Fruit fly (Drosophila melanogaster) whole organism, embryonic: ENCODE results near the gene eas.

ENCODE experiments used
- Asciz ChIP-seq: fragments of 200-800 bp; sonication (Bioruptor generic); optimal IDR thresholded peaks from 2 replicates; lab custom pipeline; 2017; ENCODE audit warnings: missing biosample characterization, mild to moderate bottlenecking, missing genetic modification characterization, missing genetic modification reagents
- BtbVII ChIP-seq: fragments of 200-800 bp; sonication (Bioruptor generic); optimal IDR thresholded peaks from 3 replicates; lab custom pipeline; 2017; ENCODE audit warnings: missing biosample characterization, mild to moderate bottlenecking, missing genetic modification characterization
- CG11696 ChIP-seq: fragments of 200-800 bp; sonication (Bioruptor generic); IDR thresholded peaks from 2 replicates; pipeline ENCODE4 v1.3.6; 2022; ENCODE audit warnings: missing biosample characterization, missing genetic modification characterization
- CG12104 ChIP-seq: fragments of 200-800 bp; sonication (Bioruptor generic); optimal IDR thresholded peaks from 3 replicates; lab custom pipeline; 2016; ENCODE audit warnings: missing biosample characterization, missing genetic modification characterization
- CG13296 ChIP-seq: fragments of 200-800 bp; sonication (Bioruptor generic); optimal IDR thresholded peaks from 3 replicates; lab custom pipeline; 2018; ENCODE audit warnings: missing biosample characterization, mild to moderate bottlenecking, missing genetic modification characterization
- CG1529 ChIP-seq: fragments of 200-800 bp; sonication (Bioruptor generic); optimal IDR thresholded peaks from 3 replicates; lab custom pipeline; 2018; ENCODE audit warnings: missing biosample characterization, missing genetic modification characterization
- CG15514 ChIP-seq: fragments of 200-800 bp; sonication (Bioruptor generic); optimal IDR thresholded peaks from 3 replicates; lab custom pipeline; 2017; ENCODE audit warnings: missing biosample characterization, missing genetic modification characterization, mild to moderate bottlenecking, moderate library complexity, missing genetic modification reagents
- CG17361 ChIP-seq: fragments of 200-800 bp; sonication (Bioruptor generic); IDR thresholded peaks from 3 replicates; pipeline ENCODE4 v1.3.6; 2022; ENCODE audit warnings: missing biosample characterization, missing genetic modification characterization
- CG17568 ChIP-seq: fragments of 200-800 bp; sonication (Bioruptor generic); optimal IDR thresholded peaks from 2 replicates; lab custom pipeline; 2018; ENCODE audit warnings: missing biosample characterization, mild to moderate bottlenecking, missing genetic modification characterization, moderate library complexity
- CG18599 ChIP-seq: fragments of 200-800 bp; sonication (Bioruptor generic); optimal IDR thresholded peaks from 3 replicates; lab custom pipeline; 2017; ENCODE audit warnings: missing biosample characterization, missing genetic modification characterization, mild to moderate bottlenecking, moderate library complexity, missing genetic modification reagents
- CG18619 ChIP-seq: fragments of 200-800 bp; sonication (Bioruptor generic); optimal IDR thresholded peaks from 3 replicates; lab custom pipeline; 2017; ENCODE audit warnings: missing biosample characterization, mild to moderate bottlenecking, missing genetic modification characterization
- CG2678 ChIP-seq: fragments of 200-800 bp; sonication (Bioruptor generic); optimal IDR thresholded peaks from 3 replicates; lab custom pipeline; 2019; ENCODE audit warnings: missing biosample characterization, mild to moderate bottlenecking, missing genetic modification characterization, moderate library complexity
- CG3065 ChIP-seq: fragments of 200-800 bp; sonication (Bioruptor generic); optimal IDR thresholded peaks from 2 replicates; lab custom pipeline; 2016; ENCODE audit warnings: missing biosample characterization, missing genetic modification characterization
- CG3163 ChIP-seq: fragments of 200-800 bp; sonication (Bioruptor generic); optimal IDR thresholded peaks from 3 replicates; lab custom pipeline; 2016; ENCODE audit warnings: missing biosample characterization, missing genetic modification characterization
- CG32772 ChIP-seq: fragments of 200-800 bp; sonication (Bioruptor generic); IDR thresholded peaks from 2 replicates; pipeline ENCODE4 v1.3.6; 2022; ENCODE audit warnings: missing biosample characterization, missing genetic modification characterization
- CG3995 ChIP-seq: fragments of 200-800 bp; sonication (Bioruptor generic); optimal IDR thresholded peaks from 3 replicates; lab custom pipeline; 2016; ENCODE audit warnings: missing biosample characterization, missing genetic modification characterization
- CG42726 ChIP-seq: fragments of 200-800 bp; sonication (Bioruptor generic); IDR thresholded peaks from 2 replicates; pipeline ENCODE4 v1.3.6; 2022; ENCODE audit warnings: missing biosample characterization, missing genetic modification characterization; ENCODE audit not compliant: partially characterized antibody
- CG4404 ChIP-seq: fragments of 200-800 bp; sonication (Bioruptor generic); IDR thresholded peaks from 2 replicates; pipeline ENCODE4 v1.3.6; 2022; ENCODE audit warnings: missing biosample characterization, missing genetic modification characterization
- CG6175 ChIP-seq: fragments of 200-800 bp; sonication (Bioruptor generic); IDR thresholded peaks from 3 replicates; pipeline ENCODE4 v1.3.6; 2022; ENCODE audit warnings: missing biosample characterization, missing genetic modification characterization
- CG6791 ChIP-seq: fragments of 200-800 bp; sonication (Bioruptor generic); IDR thresholded peaks from 3 replicates; pipeline ENCODE4 v1.3.6; 2022; ENCODE audit warnings: missing biosample characterization, missing genetic modification characterization; ENCODE audit not compliant: partially characterized antibody
- CG6854 ChIP-seq: fragments of 200-800 bp; sonication (Bioruptor generic); optimal IDR thresholded peaks from 3 replicates; lab custom pipeline; 2017; ENCODE audit warnings: missing biosample characterization, mild to moderate bottlenecking, missing genetic modification characterization
- CG7987 ChIP-seq: fragments of 200-800 bp; sonication (Bioruptor generic); optimal IDR thresholded peaks from 2 replicates; lab custom pipeline; 2018; ENCODE audit warnings: missing biosample characterization, mild to moderate bottlenecking, missing genetic modification characterization, moderate library complexity
- CG8089 ChIP-seq: fragments of 200-800 bp; sonication (Bioruptor generic); optimal IDR thresholded peaks from 3 replicates; lab custom pipeline; 2016; ENCODE audit warnings: missing biosample characterization, missing genetic modification characterization
- CG8765 ChIP-seq: fragments of 200-800 bp; sonication (Bioruptor generic); IDR thresholded peaks from 2 replicates; pipeline ENCODE4 v1.3.6; 2022; ENCODE audit warnings: missing biosample characterization, missing genetic modification characterization
- CG9215 ChIP-seq: fragments of 200-800 bp; sonication (Bioruptor generic); IDR thresholded peaks from 2 replicates; pipeline ENCODE4 v1.3.6; 2022; ENCODE audit warnings: missing biosample characterization, missing genetic modification characterization
- CG9727 ChIP-seq: fragments of 200-800 bp; sonication (Bioruptor generic); optimal IDR thresholded peaks from 3 replicates; lab custom pipeline; 2017; ENCODE audit warnings: missing biosample characterization, mild to moderate bottlenecking, missing genetic modification characterization
- CoRest ChIP-seq: fragments of 200-800 bp; sonication (Bioruptor generic); optimal IDR thresholded peaks from 3 replicates; lab custom pipeline; 2018; ENCODE audit warnings: missing biosample characterization, mild to moderate bottlenecking, missing genetic modification characterization, moderate library complexity
- Doc2 ChIP-seq: fragments of 200-800 bp; sonication (Bioruptor generic); IDR thresholded peaks from 2 replicates; pipeline ENCODE4 v1.3.6; 2022; ENCODE audit warnings: missing biosample characterization, missing genetic modification characterization
- Elba2 ChIP-seq: fragments of 200-800 bp; sonication (Bioruptor generic); optimal IDR thresholded peaks from 3 replicates; lab custom pipeline; 2016; ENCODE audit warnings: missing biosample characterization, missing genetic modification characterization
- Gug ChIP-seq: fragments of 200-800 bp; sonication (Bioruptor generic); IDR thresholded peaks from 4 replicates; pipeline ENCODE4 v1.3.6; 2022; ENCODE audit warnings: missing biosample characterization, missing genetic modification characterization
- Nf-YA ChIP-seq: fragments of 200-800 bp; sonication (Bioruptor generic); IDR thresholded peaks from 2 replicates; pipeline ENCODE4 v1.3.6; 2022; ENCODE audit warnings: missing biosample characterization, missing genetic modification characterization
- PHDP ChIP-seq: fragments of 200-800 bp; sonication (Bioruptor generic); optimal IDR thresholded peaks from 3 replicates; lab custom pipeline; 2018; ENCODE audit warnings: missing biosample characterization, mild to moderate bottlenecking, missing genetic modification characterization, moderate library complexity
- Ravus ChIP-seq: fragments of 200-800 bp; sonication (Bioruptor generic); IDR thresholded peaks from 2 replicates; pipeline ENCODE4 v1.3.6; 2022; ENCODE audit warnings: missing biosample characterization, missing genetic modification characterization
- Side ChIP-seq: fragments of 200-800 bp; sonication (Bioruptor generic); optimal IDR thresholded peaks from 2 replicates; lab custom pipeline; 2016; ENCODE audit warnings: missing biosample characterization, missing genetic modification characterization
- bowl ChIP-seq: fragments of 200-800 bp; sonication (Bioruptor generic); IDR thresholded peaks from 2 replicates; pipeline ENCODE4 v1.3.6; 2022; ENCODE audit warnings: missing biosample characterization, missing genetic modification characterization
- br ChIP-seq: fragments of >200 bp; optimal IDR thresholded peaks from 2 replicates; lab custom pipeline; 2017
- cad ChIP-seq: fragments of >200 bp; optimal IDR thresholded peaks from 2 replicates; lab custom pipeline; 2017; ENCODE audit warnings: missing biosample characterization, missing genetic modification characterization
- cato ChIP-seq: fragments of 200-800 bp; sonication (Bioruptor generic); optimal IDR thresholded peaks from 2 replicates; lab custom pipeline; 2016; ENCODE audit warnings: missing biosample characterization, missing genetic modification characterization, borderline replicate concordance
- croc ChIP-seq: fragments of 200-800 bp; sonication (Bioruptor generic); conservative IDR thresholded peaks from 3 replicates; pipeline ENCODE4 v1.3.6; 2022; ENCODE audit warnings: missing biosample characterization, missing genetic modification characterization
- grau ChIP-seq: fragments of 200-800 bp; optimal IDR thresholded peaks from 3 replicates; lab custom pipeline; 2019; ENCODE audit warnings: missing biosample characterization, mild to moderate bottlenecking, missing genetic modification characterization, moderate library complexity
- h ChIP-seq: fragments of >200 bp; optimal IDR thresholded peaks from 2 replicates; lab custom pipeline; 2017
- hb ChIP-seq: fragments of 200-800 bp; sonication (Bioruptor generic); IDR thresholded peaks from 3 replicates; pipeline ENCODE4 v1.3.6; 2022; ENCODE audit warnings: missing biosample characterization, missing genetic modification characterization; ENCODE audit not compliant: partially characterized antibody
- oc ChIP-seq: fragments of 200-800 bp; sonication (Bioruptor generic); optimal IDR thresholded peaks from 2 replicates; lab custom pipeline; 2018; ENCODE audit warnings: missing biosample characterization, mild to moderate bottlenecking, missing genetic modification characterization, moderate library complexity
- pan ChIP-seq, 4 experiments: fragments of >200 bp in 3 of 4; fragments of 200-800 bp in 1 of 4; sonication (Bioruptor generic) in 1 of 4; optimal IDR thresholded peaks in 3 of 4; IDR thresholded peaks in 1 of 4; 2 replicates each; pipeline versions ENCODE4 v1.3.6 to Lab custom; 2017 to 2022; ENCODE audit warnings: missing biosample characterization in 2 of 4, missing genetic modification characterization in 2 of 4, mixed read lengths in 1 of 4
- pum ChIP-seq: fragments of 200-800 bp; sonication (Bioruptor generic); optimal IDR thresholded peaks from 2 replicates; lab custom pipeline; 2016; ENCODE audit warnings: missing biosample characterization, missing genetic modification characterization
- repo ChIP-seq: fragments of 200-800 bp; sonication (Bioruptor generic); optimal IDR thresholded peaks from 2 replicates; lab custom pipeline; 2016; ENCODE audit warnings: missing biosample characterization, missing genetic modification characterization
- row ChIP-seq: fragments of 200-800 bp; sonication (Bioruptor generic); IDR thresholded peaks from 3 replicates; pipeline ENCODE4 v1.3.6; 2022; ENCODE audit warnings: missing biosample characterization, missing genetic modification characterization
- stwl ChIP-seq: fragments of 200-800 bp; sonication (Bioruptor generic); optimal IDR thresholded peaks from 3 replicates; lab custom pipeline; 2018; ENCODE audit warnings: missing biosample characterization, mild to moderate bottlenecking, missing genetic modification characterization, moderate library complexity
- tgo ChIP-seq: fragments of 200-800 bp; sonication (Bioruptor generic); IDR thresholded peaks from 3 replicates; pipeline ENCODE4 v1.3.6; 2022; ENCODE audit warnings: missing biosample characterization, missing genetic modification characterization
- twi ChIP-seq: fragments of 200-800 bp; optimal IDR thresholded peaks from 2 replicates; lab custom pipeline; 2019; ENCODE audit warnings: missing biosample characterization, mild to moderate bottlenecking, missing genetic modification characterization, moderate library complexity
- zen2 ChIP-seq: fragments of 200-800 bp; sonication (Bioruptor generic); IDR thresholded peaks from 3 replicates; pipeline ENCODE4 v1.3.6; 2022; ENCODE audit warnings: missing biosample characterization, missing genetic modification characterization; ENCODE audit not compliant: partially characterized antibody

The eas gene

dm6 chrX:16288492-16288964 lies 10.4 kb downstream of the eas start, which contains the start of the genes CG32576 and caz (continued):
- TF ChIP-seq Doc2 (GFP tag; lab: Robert Waterston, UW) (no peak), twi (tag; lab: Kevin White, UChicago) (peak; percentile 22), CG15514 (GFP tag; lab: Kevin White, UChicago) (peak; percentile 73), CG3995 (GFP tag; lab: Kevin White, UChicago) (peak; percentile 28), Elba2 (GFP tag; lab: Kevin White, UChicago) (no peak), BtbVII (GFP tag; lab: Kevin White, UChicago) (no peak), row (peak; percentile 76), CG32772 (GFP tag; lab: Robert Waterston, UW) (no peak), pum (GFP tag; lab: Kevin White, UChicago) (no peak), CG8089 (GFP tag; lab: Kevin White, UChicago) (no peak), oc (tag; lab: Kevin White, UChicago) (no peak), CG11696 (GFP tag; lab: Robert Waterston, UW) (no peak), pan (optimal IDR thresholded peaks at IDR 0.05; lab: Kevin White, UChicago) (no peak), pan (GFP tag; optimal IDR thresholded peaks at IDR 0.05 in 1 of 2, IDR thresholded peaks at IDR 0.05 in 1 of 2) (no peak), CG9215 (no peak), CG17568 (peak; percentile 27), CG8765 (no peak), Asciz (GFP tag; lab: Kevin White, UChicago) (no peak), h (lab: Kevin White, UChicago) (no peak), CG17361 (GFP tag; lab: Robert Waterston, UW) (peak; percentile 70; the same call in 2 of the 3 replicates), CG3163 (GFP tag; lab: Kevin White, UChicago) (no peak), CG1529 (GFP tag; lab: Kevin White, UChicago) (peak; percentile 25), CG3065 (no peak), CG13296 (no peak), CoRest (peak; percentile 28), CG42726 (no peak), Side (no peak), CG2678 (no peak), bowl (GFP tag; lab: Robert Waterston, UW) (no peak), CG7987 (GFP tag; lab: Kevin White, UChicago) (no peak), repo (no peak), CG4404 (GFP tag; lab: Robert Waterston, UW) (no peak; the same call in 1 of the 2 replicates), grau (peak; percentile 44), CG6175 (GFP tag; lab: Robert Waterston, UW) (no peak), CG6791 (GFP tag; lab: Robert Waterston, UW) (no peak), CG18599 (no peak), CG6854 (GFP tag; lab: Kevin White, UChicago) (no peak), CG12104 (GFP tag; lab: Kevin White, UChicago) (peak; percentile 24), Nf-YA (no peak), tgo (GFP tag; lab: Robert Waterston, UW) (no peak), CG9727 (GFP tag; lab: Kevin White, UChicago) (peak; percentile 26), br (no peak), cato (GFP tag; lab: Kevin White, UChicago) (no peak), Ravus (no peak), zen2 (GFP tag; lab: Robert Waterston, UW) (no peak; the same call in 2 of the 3 replicates), PHDP (no peak), Gug (GFP tag; lab: Robert Waterston, UW) (no peak), cad (GFP tag; lab: Kevin White, UChicago) (no peak), hb (GFP tag; lab: Robert Waterston, UW) (no peak), CG18619 (no peak), croc (no peak), stwl (tag; lab: Kevin White, UChicago) (peak; percentile 83)
